Fruit fly (Drosophila melanogaster) whole organism, prepupa: ENCODE data around the gene MFS10.

Experiments
- Blimp-1 ChIP-seq: fragments of 200-800 bp; sonication (Bioruptor generic); optimal IDR thresholded peaks from 3 replicates; lab custom pipeline; 2017; ENCODE audit warnings: missing biosample characterization, missing genetic modification characterization, mild to moderate bottlenecking, moderate library complexity, missing genetic modification reagents
- CG10669 ChIP-seq: fragments of 200-800 bp; sonication (Bioruptor generic); optimal IDR thresholded peaks from 3 replicates; lab custom pipeline; 2018; ENCODE audit warnings: missing biosample characterization, mild to moderate bottlenecking, missing genetic modification characterization, moderate library complexity
- CG16779 ChIP-seq: fragments of 200-800 bp; sonication (Bioruptor generic); optimal IDR thresholded peaks from 3 replicates; lab custom pipeline; 2017; ENCODE audit warnings: missing biosample characterization, mild to moderate bottlenecking, missing genetic modification characterization
- CG6276 ChIP-seq: fragments of 200-800 bp; sonication (Bioruptor generic); optimal IDR thresholded peaks from 2 replicates; lab custom pipeline; 2017; ENCODE audit warnings: missing biosample characterization, mild to moderate bottlenecking, missing genetic modification characterization
- Sox102F ChIP-seq: fragments of 200-800 bp; sonication (Bioruptor generic); optimal IDR thresholded peaks from 2 replicates; lab custom pipeline; 2016; ENCODE audit warnings: missing biosample characterization, mild to moderate bottlenecking, missing genetic modification characterization
- Sox14 ChIP-seq: fragments of 200-800 bp; sonication (Bioruptor generic); optimal IDR thresholded peaks from 3 replicates; lab custom pipeline; 2016; ENCODE audit warnings: missing biosample characterization, missing genetic modification characterization
- Sox15 ChIP-seq: fragments of 200-800 bp; sonication (Bioruptor generic); optimal IDR thresholded peaks from 3 replicates; lab custom pipeline; 2016; ENCODE audit warnings: missing biosample characterization, missing genetic modification characterization
- spab ChIP-seq: fragments of 200-800 bp; sonication (Bioruptor generic); optimal IDR thresholded peaks from 2 replicates; lab custom pipeline; 2017; ENCODE audit warnings: missing biosample characterization, mild to moderate bottlenecking, missing genetic modification characterization, missing genetic modification reagents

dm6 chrX:13149083-13149482 lies 20.3 kb downstream of the MFS10 start:
- TF ChIP-seq Blimp-1 (GFP tag; lab: Kevin White, UChicago) (no peak), CG10669 (no peak), Sox102F (no peak), CG16779 (tag; lab: Kevin White, UChicago) (no peak), Sox15 (GFP tag; lab: Kevin White, UChicago) (no peak), Sox14 (GFP tag; lab: Kevin White, UChicago) (no peak), CG6276 (peak; percentile 38), spab (GFP tag; lab: Kevin White, UChicago) (no peak)
